Worm (Caenorhabditis elegans): Measurements from ENCODE around the gene F44G4.5.
A peak's percentile ranks its signal among the peaks of the same experiment; 100 is the strongest.

The F44G4.5 gene

DNA sequence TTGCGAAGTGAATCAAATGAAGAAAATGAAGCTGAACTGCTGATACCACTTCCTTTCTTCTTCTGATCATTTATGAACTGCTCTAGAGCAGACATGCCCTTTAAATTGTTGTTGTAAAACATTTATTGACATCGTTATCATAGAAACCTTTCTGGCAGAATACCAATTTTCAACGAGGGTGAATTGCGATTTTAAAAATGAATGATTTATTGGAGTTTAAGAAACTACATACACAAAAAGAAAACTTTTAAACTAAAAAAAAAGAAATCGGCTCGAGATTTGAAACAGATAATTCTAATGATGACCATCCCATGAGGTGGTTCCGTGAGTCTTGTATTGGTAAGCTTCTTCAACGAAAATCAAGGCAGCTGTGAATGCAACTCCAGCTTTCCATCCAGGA is 36.2 kb downstream of the F44G4.5 start, which contains the start of gene sftd-3:
sftd-3 (minus strand) TSS at position 101 of the 400 bp plus-strand sequence.
- no peak for TF ChIP-seq egl-27 (tag; optimal IDR thresholded peaks at IDR 0.05)
- TF ChIP-seq lsy-12 (tag; optimal IDR thresholded peaks at IDR 0.05): no peak
- TF ChIP-seq nhr-12 (tag; optimal IDR thresholded peaks at IDR 0.05): no peak
- TF ChIP-seq R02D3.7 (tag; optimal IDR thresholded peaks at IDR 0.05): no peak
- no peak for TF ChIP-seq nhr-11 (tag; optimal IDR thresholded peaks at IDR 0.05)
- no peak for TF ChIP-seq elt-2 (tag; optimal IDR thresholded peaks at IDR 0.05)
- TF ChIP-seq mml-1 (tag; optimal IDR thresholded peaks at IDR 0.05): no peak

DNA sequence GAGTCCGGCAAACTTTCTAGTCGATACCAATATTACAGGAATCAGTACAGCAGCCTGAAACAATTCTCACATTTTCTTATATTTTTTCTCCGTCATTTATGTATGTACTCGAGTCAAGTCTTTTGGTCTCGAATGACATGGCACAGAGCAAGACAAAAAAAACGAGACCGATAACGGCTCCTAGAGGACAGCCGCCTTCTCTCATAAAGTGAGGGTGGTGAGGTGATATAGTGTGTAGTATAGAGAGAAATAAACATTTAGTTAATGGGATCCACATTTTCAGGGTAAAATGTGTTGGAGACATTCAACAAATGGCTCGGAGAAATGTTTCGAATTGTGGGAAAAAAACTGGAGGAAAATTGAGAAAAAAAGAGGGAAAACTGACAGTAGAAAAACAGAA is 38.0 kb downstream of the F44G4.5 start:
- TF ChIP-seq hmg-11 (tag; optimal IDR thresholded peaks at IDR 0.05) (no peak), egl-5 (tag; optimal IDR thresholded peaks at IDR 0.05) (peak; percentile 96), ztf-11 (tag; optimal IDR thresholded peaks at IDR 0.05) (no peak), nhr-28 (tag; optimal IDR thresholded peaks at IDR 0.05) (no peak), elt-2 (tag; optimal IDR thresholded peaks at IDR 0.05) (no peak), lin-39 (tag; optimal IDR thresholded peaks at IDR 0.05) (peak; percentile 42), nfya-1 (tag; optimal IDR thresholded peaks at IDR 0.05; ENCODE audit: insufficient read depth) (peak; percentile 22), mdl-1 (tag; optimal IDR thresholded peaks at IDR 0.05) (no peak), elt-1 (tag; optimal IDR thresholded peaks at IDR 0.05) (no peak)

DNA sequence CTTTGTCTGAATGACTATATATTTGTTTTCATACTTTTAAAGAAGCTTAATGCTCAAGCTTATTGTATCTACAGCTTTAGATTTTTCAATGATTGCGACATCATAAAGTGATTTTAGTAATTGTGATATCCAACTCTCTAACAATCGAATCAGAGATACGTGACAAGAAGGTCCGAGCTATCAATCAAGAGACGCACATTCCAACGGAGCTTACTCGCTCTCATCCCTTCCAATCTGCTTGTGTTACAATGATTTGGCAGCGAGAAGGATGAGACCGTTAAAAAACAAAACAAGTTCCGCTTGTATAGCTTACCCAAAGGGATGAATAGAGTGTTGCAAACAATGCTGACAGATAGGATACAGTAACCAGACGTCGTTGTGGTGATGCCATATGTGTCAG is 38.8 kb downstream of the F44G4.5 start:
- TF ChIP-seq mml-1 (tag; optimal IDR thresholded peaks at IDR 0.05): no peak
- no peak for TF ChIP-seq fkh-2 (tag; optimal IDR thresholded peaks at IDR 0.05)
- TF ChIP-seq ceh-28 (tag; optimal IDR thresholded peaks at IDR 0.05): no peak
- peak; percentile 74 for TF ChIP-seq lin-39 (tag; optimal IDR thresholded peaks at IDR 0.05)
- TF ChIP-seq fkh-10 (GFP tag; optimal IDR thresholded peaks at IDR 0.05): no peak
- TF ChIP-seq hmg-11 (tag; optimal IDR thresholded peaks at IDR 0.05): no peak
- no peak for TF ChIP-seq tbx-2 (tag; optimal IDR thresholded peaks at IDR 0.05)

DNA sequence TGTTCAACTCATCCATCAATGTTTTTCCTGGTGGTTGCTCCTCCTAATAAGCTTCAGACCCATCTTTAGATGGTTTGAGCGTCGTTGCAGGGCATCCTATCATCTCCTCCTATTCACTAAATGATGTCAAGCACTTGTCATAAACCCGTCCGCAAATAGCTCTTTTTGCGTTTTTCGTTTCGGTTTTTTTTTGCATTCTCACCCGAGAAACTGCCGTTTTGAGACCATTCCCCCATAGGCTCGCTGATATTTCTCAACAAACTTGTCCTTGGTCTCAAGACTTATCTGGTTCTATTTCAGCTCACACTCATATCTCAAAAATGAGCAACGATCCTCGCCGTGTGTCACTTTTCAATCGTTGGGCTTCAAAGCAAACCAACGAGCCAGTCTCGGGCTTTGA is 39.8 kb downstream of the F44G4.5 start, which contains the start of gene cal-2:
cal-2 (plus strand) TSS at position 301 of the 400 bp plus-strand sequence.
- TF ChIP-seq nhr-77 (tag; optimal IDR thresholded peaks at IDR 0.05): no peak
- TF ChIP-seq nhr-43 (tag; optimal IDR thresholded peaks at IDR 0.05; ENCODE audit: poor library complexity, severe bottlenecking): no peak
- no peak for TF ChIP-seq fkh-10 (GFP tag; optimal IDR thresholded peaks at IDR 0.05)
- TF ChIP-seq egl-5 (tag; optimal IDR thresholded peaks at IDR 0.05): no peak
- TF ChIP-seq mdl-1 (tag; optimal IDR thresholded peaks at IDR 0.05): no peak
- TF ChIP-seq nhr-25 (tag; optimal IDR thresholded peaks at IDR 0.05): no peak
- TF ChIP-seq egl-27 (tag; optimal IDR thresholded peaks at IDR 0.05): no peak
- no peak for TF ChIP-seq ceh-16 (tag; optimal IDR thresholded peaks at IDR 0.05)
- no peak for TF ChIP-seq nhr-67 (tag; optimal IDR thresholded peaks at IDR 0.05)
- TF ChIP-seq ceh-9 (tag; optimal IDR thresholded peaks at IDR 0.05): no peak
- TF ChIP-seq lin-39 (tag; optimal IDR thresholded peaks at IDR 0.05): no peak
- TF ChIP-seq nhr-11 (tag; optimal IDR thresholded peaks at IDR 0.05): no peak
- no peak for TF ChIP-seq ztf-11 (tag; optimal IDR thresholded peaks at IDR 0.05)

DNA sequence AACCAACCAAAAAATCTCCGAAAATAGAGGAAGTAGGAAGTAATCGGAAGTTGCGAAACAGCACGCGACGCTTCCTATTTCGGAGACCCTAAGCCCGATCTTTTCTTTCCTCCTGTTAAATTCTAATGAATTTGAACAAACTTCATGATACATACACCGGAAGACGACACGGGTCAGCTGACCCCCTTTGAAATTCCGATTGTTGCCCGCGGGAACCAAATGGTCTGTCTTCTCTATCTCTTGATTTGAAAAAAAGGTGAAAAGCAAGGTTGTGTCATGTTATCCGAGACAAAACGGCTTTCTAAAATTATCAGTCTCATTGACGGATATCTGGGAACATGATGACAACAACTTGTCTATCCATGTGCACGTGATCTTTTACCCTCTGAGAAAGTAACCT is 41.1 kb downstream of the F44G4.5 start:
- no peak for TF ChIP-seq skn-1 (tag; optimal IDR thresholded peaks at IDR 0.05)
- no peak for TF ChIP-seq R02D3.7 (tag; optimal IDR thresholded peaks at IDR 0.05)
- TF ChIP-seq lin-39 (tag; optimal IDR thresholded peaks at IDR 0.05): peak; percentile 61

DNA sequence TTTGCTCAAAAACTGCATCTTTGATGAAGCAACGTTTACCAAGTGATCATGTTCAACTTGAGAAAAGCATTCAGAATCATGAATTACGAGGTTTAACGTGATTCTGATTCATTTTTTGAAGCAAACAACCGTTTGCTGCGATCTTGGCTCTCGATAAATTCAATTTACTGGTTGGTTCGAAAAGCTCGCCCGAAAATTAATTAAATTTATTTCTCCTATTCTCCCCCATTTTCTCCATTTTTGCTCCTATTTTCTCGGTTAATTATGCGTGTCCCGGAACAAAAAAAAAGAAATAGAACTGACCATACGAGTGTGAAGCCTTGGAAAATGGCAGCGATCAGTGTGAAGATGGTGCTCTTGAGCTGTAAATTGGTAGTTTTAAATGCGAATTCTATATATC is 43.3 kb downstream of the F44G4.5 start:
- TF ChIP-seq aly-2 (tag; optimal IDR thresholded peaks at IDR 0.05) (no peak), lin-15B (tag; optimal IDR thresholded peaks at IDR 0.05) (no peak), fkh-2 (tag; optimal IDR thresholded peaks at IDR 0.05) (no peak), mml-1 (tag; optimal IDR thresholded peaks at IDR 0.05) (no peak), ceh-9 (tag; optimal IDR thresholded peaks at IDR 0.05) (no peak), elt-1 (tag; optimal IDR thresholded peaks at IDR 0.05) (no peak), hmg-11 (tag; optimal IDR thresholded peaks at IDR 0.05) (no peak), elt-2 (tag; optimal IDR thresholded peaks at IDR 0.05) (no peak), fos-1 (tag; optimal IDR thresholded peaks at IDR 0.05) (no peak), sea-2 (GFP tag; optimal IDR thresholded peaks at IDR 0.05) (no peak), lin-39 (tag; optimal IDR thresholded peaks at IDR 0.05) (no peak), mdl-1 (tag; optimal IDR thresholded peaks at IDR 0.05) (no peak), nhr-28 (tag; optimal IDR thresholded peaks at IDR 0.05) (no peak)

All from whole organism, L3 larva.